Worm (Caenorhabditis elegans) whole organism, L1 larva: ENCODE measurements around the gene F56A11.4.
A peak's percentile ranks its signal among the peaks of the same experiment; 100 is the strongest.

Source experiments
- C04F5.9 ChIP-seq: sonication (generic microtip); optimal IDR thresholded peaks from 2 replicates; lab custom pipeline; 2016; ENCODE audit warnings: missing genetic modification characterization, missing compliant biosample characterization
- alr-1 ChIP-seq: fragments of 200-800 bp; sonication (Bioruptor generic); optimal IDR thresholded peaks from 2 replicates; lab custom pipeline; 2018; ENCODE audit warnings: borderline replicate concordance, mild to moderate bottlenecking, missing genetic modification characterization, missing compliant biosample characterization
- ama-1 ChIP-seq: fragments of 150-350 bp; optimal IDR thresholded peaks from 2 replicates; lab custom pipeline; 2014
- ceh-63 ChIP-seq: fragments of 200-800 bp; sonication (Bioruptor generic); optimal IDR thresholded peaks from 2 replicates; lab custom pipeline; 2018; ENCODE audit warnings: mild to moderate bottlenecking, missing genetic modification characterization, missing compliant biosample characterization
- ceh-82 ChIP-seq, 3 experiments: fragments of 150-350 bp in 1 of 3; sonication (generic microtip) in 2 of 3; optimal IDR thresholded peaks; 2 replicates each; lab custom pipeline; 2014 to 2017; ENCODE audit warnings: missing biosample characterization in 3 of 3, missing genetic modification characterization in 3 of 3
- ceh-88 ChIP-seq: fragments of 200-800 bp; sonication (Bioruptor generic); IDR thresholded peaks from 2 replicates; pipeline ENCODE4 v1.3.6; 2022; ENCODE audit warnings: missing genetic modification characterization, missing compliant biosample characterization
- ceh-90 ChIP-seq: sonication (generic microtip); optimal IDR thresholded peaks from 2 replicates; lab custom pipeline; 2016; ENCODE audit warnings: missing genetic modification characterization, missing compliant biosample characterization
- efl-1 ChIP-seq, 4 experiments: fragments of 150-350 bp; optimal IDR thresholded peaks in 3 of 4; peaks in 1 of 4; 1 replicate in 1 of 4; 2 replicates in 3 of 4; lab custom pipeline; 2014; ENCODE audit warnings: missing biosample characterization in 2 of 4, missing genetic modification characterization in 2 of 4, missing genetic modification reagents in 2 of 4
- efl-3 ChIP-seq: fragments of 200-800 bp; sonication (Bioruptor generic); optimal IDR thresholded peaks from 2 replicates; lab custom pipeline; 2018; ENCODE audit warnings: mild to moderate bottlenecking, missing genetic modification characterization, missing compliant biosample characterization
- elt-2 ChIP-seq: sonication (generic microtip); optimal IDR thresholded peaks from 2 replicates; lab custom pipeline; 2016; ENCODE audit warnings: missing genetic modification characterization, mild to moderate bottlenecking, inconsistent platforms, missing compliant biosample characterization, missing genetic modification reagents
- elt-3 ChIP-seq, 6 experiments: fragments of 150-350 bp in 1 of 6; sonication (generic microtip); optimal IDR thresholded peaks; 2 replicates each; lab custom pipeline; 2017 to 2018; ENCODE audit warnings: missing biosample characterization in 6 of 6, missing genetic modification characterization in 6 of 6, inconsistent platforms in 1 of 6
- ets-5 ChIP-seq: fragments of 200-800 bp; sonication (Bioruptor generic); IDR thresholded peaks from 2 replicates; pipeline ENCODE4 v1.3.6; 2022; ENCODE audit warnings: missing genetic modification characterization, missing compliant biosample characterization
- fkh-10 ChIP-seq: sonication (generic microtip); optimal IDR thresholded peaks from 2 replicates; lab custom pipeline; 2017; ENCODE audit warnings: missing biosample characterization, missing genetic modification reagents, missing genetic modification characterization
- fkh-8 ChIP-seq: sonication (generic microtip); optimal IDR thresholded peaks from 2 replicates; lab custom pipeline; 2016; ENCODE audit warnings: mild to moderate bottlenecking, missing genetic modification characterization, missing compliant biosample characterization
- fos-1 ChIP-seq: fragments of 150-350 bp; optimal IDR thresholded peaks from 2 replicates; lab custom pipeline; 2014; ENCODE audit warnings: missing biosample characterization, missing genetic modification characterization
- grh-1 ChIP-seq: fragments of 200-800 bp; sonication (Bioruptor generic); IDR thresholded peaks from 2 replicates; pipeline ENCODE4 v1.3.6; 2022; ENCODE audit warnings: missing genetic modification reagents, missing genetic modification characterization, missing compliant biosample characterization
- hpl-2 ChIP-seq: fragments of 150-350 bp; optimal IDR thresholded peaks from 2 replicates; lab custom pipeline; 2014; ENCODE audit warnings: missing biosample characterization, missing genetic modification reagents, missing genetic modification characterization
- irx-1 ChIP-seq: sonication (generic microtip); optimal IDR thresholded peaks from 2 replicates; lab custom pipeline; 2016; ENCODE audit warnings: missing genetic modification characterization, missing compliant biosample characterization
- isw-1 ChIP-seq: fragments of 200-800 bp; sonication (Bioruptor generic); IDR thresholded peaks from 2 replicates; pipeline ENCODE4 v1.3.6; 2022; ENCODE audit warnings: missing genetic modification characterization, missing compliant biosample characterization
- jun-1 ChIP-seq: fragments of 150-350 bp; optimal IDR thresholded peaks from 2 replicates; lab custom pipeline; 2014; ENCODE audit warnings: missing biosample characterization, missing genetic modification reagents, missing genetic modification characterization
- lin-13 ChIP-seq: fragments of 150-350 bp; optimal IDR thresholded peaks from 2 replicates; lab custom pipeline; 2014; ENCODE audit warnings: missing biosample characterization, missing genetic modification reagents, missing genetic modification characterization
- lin-14 ChIP-seq: fragments of 200-800 bp; sonication (Bioruptor generic); optimal IDR thresholded peaks from 2 replicates; lab custom pipeline; 2018; ENCODE audit warnings: mild to moderate bottlenecking, missing genetic modification characterization, moderate library complexity, missing compliant biosample characterization
- lsy-2 ChIP-seq, 2 experiments: fragments of 150-350 bp; optimal IDR thresholded peaks; 2 replicates each; lab custom pipeline; 2014; ENCODE audit warnings: missing biosample characterization in 2 of 2, missing genetic modification characterization in 2 of 2
- mep-1 ChIP-seq: fragments of 150-350 bp; optimal IDR thresholded peaks from 2 replicates; lab custom pipeline; 2014; ENCODE audit warnings: missing biosample characterization, missing genetic modification characterization
- nhr-20 ChIP-seq: sonication (generic microtip); optimal IDR thresholded peaks from 2 replicates; lab custom pipeline; 2016; ENCODE audit warnings: mild to moderate bottlenecking, missing genetic modification characterization, missing compliant biosample characterization
- nhr-28 ChIP-seq: fragments of 150-350 bp; optimal IDR thresholded peaks from 2 replicates; lab custom pipeline; 2014; ENCODE audit warnings: missing biosample characterization, missing genetic modification characterization
- nhr-71 ChIP-seq: sonication (generic microtip); optimal IDR thresholded peaks from 2 replicates; lab custom pipeline; 2016; ENCODE audit warnings: mild to moderate bottlenecking, missing genetic modification characterization, moderate library complexity, missing compliant biosample characterization
- nhr-84 ChIP-seq: sonication (generic microtip); optimal IDR thresholded peaks from 2 replicates; lab custom pipeline; 2017; ENCODE audit warnings: missing biosample characterization, missing genetic modification characterization
- nhr-85 ChIP-seq: sonication (generic microtip); peaks from one replicate; lab custom pipeline; 2016; ENCODE audit warnings: missing genetic modification characterization, inconsistent platforms, missing compliant biosample characterization
- nhr-90 ChIP-seq: sonication (generic microtip); optimal IDR thresholded peaks from 2 replicates; lab custom pipeline; 2016; ENCODE audit warnings: mild to moderate bottlenecking, missing genetic modification characterization, missing compliant biosample characterization; ENCODE audit not compliant: poor library complexity
- pag-3 ChIP-seq: sonication (generic microtip); optimal IDR thresholded peaks from 2 replicates; lab custom pipeline; 2017; ENCODE audit warnings: missing genetic modification characterization, mild to moderate bottlenecking, missing compliant biosample characterization, antibody characterized with exemption, borderline replicate concordance; ENCODE audit not compliant: insufficient read depth
- pqm-1 ChIP-seq: sonication (generic microtip); optimal IDR thresholded peaks from 3 replicates; lab custom pipeline; 2017; ENCODE audit warnings: missing biosample characterization, missing genetic modification characterization
- snpc-4 ChIP-seq: fragments of 150-350 bp; optimal IDR thresholded peaks from 2 replicates; lab custom pipeline; 2014; ENCODE audit warnings: missing biosample characterization, missing genetic modification characterization
- unc-130 ChIP-seq: fragments of 150-350 bp; optimal IDR thresholded peaks from 2 replicates; lab custom pipeline; 2017; ENCODE audit warnings: missing biosample characterization, missing genetic modification characterization, inconsistent platforms
- unc-86 ChIP-seq: sonication (generic microtip); optimal IDR thresholded peaks from 2 replicates; lab custom pipeline; 2016; ENCODE audit warnings: missing genetic modification characterization, missing compliant biosample characterization
- vab-15 ChIP-seq: sonication (generic microtip); optimal IDR thresholded peaks from 2 replicates; lab custom pipeline; 2017; ENCODE audit warnings: missing genotype, mild to moderate bottlenecking, missing genetic modification characterization, missing compliant biosample characterization
- zag-1 ChIP-seq: fragments of 150-350 bp; optimal IDR thresholded peaks from 2 replicates; lab custom pipeline; 2014; ENCODE audit warnings: missing biosample characterization, missing genetic modification characterization
- ztf-11 ChIP-seq, 2 experiments: sonication (generic microtip); optimal IDR thresholded peaks; 2 replicates each; lab custom pipeline; 2016 to 2017; ENCODE audit warnings: missing genetic modification characterization in 2 of 2, missing biosample characterization in 1 of 2, missing compliant biosample characterization in 1 of 2
- ztf-4 ChIP-seq: fragments of 150-350 bp; optimal IDR thresholded peaks from 2 replicates; lab custom pipeline; 2014; ENCODE audit warnings: missing biosample characterization, missing genetic modification characterization

The F56A11.4 gene

ce11 chrIV:523595-523994 lies 24.5 kb upstream of the F56A11.4 start, which contains the start of gene asm-3:
asm-3 (minus strand) TSS chrIV:523809.
- TF ChIP-seq efl-1 (optimal IDR thresholded peaks at IDR 0.05; lab: Kevin White, UChicago) (no peak), efl-1 (GFP tag; optimal IDR thresholded peaks at IDR 0.05 in 1 of 2; lab: Kevin White, UChicago) (peak in 1 of 2 experiments; percentile 80), elt-2 (peak; percentile 20), nhr-28 (tag; lab: Kevin White, UChicago) (no peak), alr-1 (tag; lab: Kevin White, UChicago) (no peak)

DNA sequence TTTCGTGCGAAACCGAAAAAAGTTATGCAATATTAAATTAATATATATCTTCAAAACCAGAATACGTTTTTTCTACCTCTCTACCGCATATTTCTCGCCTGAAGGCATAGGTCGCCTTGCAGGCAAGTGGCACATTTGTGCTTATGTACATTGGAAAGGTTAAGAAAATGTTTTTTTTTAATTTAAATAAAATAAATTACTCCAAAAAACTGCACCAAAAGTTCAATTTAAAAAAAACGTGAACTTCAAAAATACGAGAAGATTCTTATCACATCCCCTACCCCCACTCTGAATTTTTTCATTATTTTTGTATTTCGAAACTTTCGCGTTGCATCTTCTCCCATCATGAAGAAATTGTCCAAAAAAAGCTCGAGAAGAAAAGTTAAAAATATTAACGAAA lies 23.7 kb upstream of the F56A11.4 start, which contains the start of gene W03G1.2:
TSS of gene W03G1.2 (plus strand) at position 301 of the 400 bp plus-strand sequence.
- TF ChIP-seq lsy-2 (tag; optimal IDR thresholded peaks at IDR 0.05; lab: Kevin White, UChicago), result no peak
- TF ChIP-seq, all 84 proteins: peak for 0

DNA sequence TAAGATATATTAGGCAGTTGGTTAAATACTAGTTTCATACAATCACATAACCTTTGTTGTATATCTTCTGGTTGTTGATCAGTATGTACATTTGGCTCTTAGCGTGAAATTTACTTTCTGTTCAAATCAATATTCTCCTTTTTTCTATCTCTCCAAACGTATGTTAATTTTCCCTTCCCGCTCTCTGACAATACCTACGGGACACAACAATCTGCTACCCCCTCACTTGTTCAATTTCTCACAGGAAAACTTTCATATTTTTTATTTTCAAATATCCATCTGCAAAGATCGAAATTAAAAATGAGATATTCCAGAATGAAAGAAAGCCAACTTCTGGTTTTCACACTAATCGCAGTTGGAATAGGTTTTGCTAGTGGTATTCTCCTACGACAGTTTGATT lies 16.3 kb upstream of the F56A11.4 start, which contains the start of gene glt-7:
TSS of gene glt-7 (plus strand) at position 301 of the 400 bp plus-strand sequence.
- TF ChIP-seq efl-1 (optimal IDR thresholded peaks at IDR 0.05; lab: Kevin White, UChicago) (no peak), efl-1 (GFP tag; optimal IDR thresholded peaks at IDR 0.05 in 1 of 2; lab: Kevin White, UChicago) (peak in 1 of 2 experiments; percentile 64), ztf-4 (no peak)

DNA sequence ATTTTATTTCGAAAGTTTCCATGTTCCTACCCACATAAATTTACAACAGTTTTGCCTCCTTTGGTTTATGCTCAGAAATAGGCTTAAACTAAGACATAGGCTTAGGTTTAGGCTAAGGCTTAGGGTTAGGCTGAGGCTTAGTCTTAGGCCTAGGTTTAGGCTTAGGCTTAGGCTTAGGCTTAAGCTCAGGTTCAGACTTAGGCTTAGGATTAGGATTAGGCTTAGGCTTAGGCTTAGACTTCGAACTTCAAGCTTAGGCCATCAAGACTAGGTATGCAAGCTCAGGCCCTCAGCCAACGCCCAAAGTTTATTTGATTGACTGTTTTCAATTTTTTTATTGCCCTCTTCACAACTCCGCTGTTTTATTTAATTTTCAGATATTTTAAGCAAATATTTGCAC lies 2.2 kb upstream of the F56A11.4 start:
- TF ChIP-seq C04F5.9 (tag; lab: Kevin White, UChicago) (no peak), fkh-10 (no peak), lin-13 (GFP tag; lab: Kevin White, UChicago) (no peak), zag-1 (no peak), pqm-1 (tag; lab: Kevin White, UChicago) (no peak), ceh-82 (tag; optimal IDR thresholded peaks at IDR 0.05; lab: Kevin White, UChicago) (no peak), fkh-8 (no peak), lin-14 (GFP tag; lab: Kevin White, UChicago) (no peak), nhr-71 (no peak), pag-3 (tag; lab: Kevin White, UChicago) (no peak), unc-130 (tag; lab: Kevin White, UChicago) (no peak), snpc-4 (tag; lab: Kevin White, UChicago) (no peak), ceh-63 (GFP tag; lab: Kevin White, UChicago) (no peak)

- TF ChIP-seq elt-3 (tag; optimal IDR thresholded peaks at IDR 0.05; lab: Kevin White, UChicago) (no peak), elt-2 (peak; percentile 88)
Observed at ce11 chrIV:551923-552322, 3.8 kb downstream of the F56A11.4 start.

DNA sequence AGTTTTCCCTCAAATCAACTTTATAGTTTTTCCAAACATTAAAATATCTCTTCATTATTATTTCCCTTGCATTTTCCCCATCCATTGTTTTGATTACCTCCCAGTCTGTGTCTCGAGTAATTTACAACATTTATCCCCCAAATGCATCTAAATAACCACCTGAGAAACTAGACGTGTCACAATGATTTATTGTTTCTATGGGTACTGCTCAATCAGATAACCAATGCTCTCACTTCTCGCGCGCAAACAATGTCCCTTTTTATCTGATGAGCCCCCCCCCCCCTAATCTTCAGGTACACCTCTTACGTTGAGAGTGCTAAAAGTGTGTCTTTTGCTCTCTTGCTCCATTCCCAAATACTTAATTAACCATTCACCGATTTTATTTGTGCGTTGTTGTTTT lies 5.9 kb downstream of the F56A11.4 start:
- TF ChIP-seq snpc-4 (tag; lab: Kevin White, UChicago) (no peak), vab-15 (tag; lab: Kevin White, UChicago) (no peak), elt-2 (no peak), irx-1 (no peak), lin-13 (GFP tag; lab: Kevin White, UChicago) (no peak), lsy-2 (tag; optimal IDR thresholded peaks at IDR 0.05; lab: Kevin White, UChicago) (no peak), nhr-28 (tag; lab: Kevin White, UChicago) (no peak), hpl-2 (GFP tag; lab: Kevin White, UChicago) (no peak), unc-86 (tag; lab: Kevin White, UChicago) (no peak), nhr-85 (tag; lab: Kevin White, UChicago) (no peak), pqm-1 (tag; lab: Kevin White, UChicago) (no peak), nhr-71 (no peak), ztf-11 (tag; optimal IDR thresholded peaks at IDR 0.05; lab: Kevin White, UChicago) (no peak), jun-1 (tag; lab: Kevin White, UChicago) (no peak)

- no peak for TF ChIP-seq mep-1 (tag; lab: Kevin White, UChicago)
- no peak for TF ChIP-seq fos-1 (tag; lab: Kevin White, UChicago)
- TF ChIP-seq nhr-20 (tag; lab: Kevin White, UChicago), result no peak
- TF ChIP-seq ets-5 (GFP tag; lab: Robert Waterston, UW), result no peak
- no peak for TF ChIP-seq pqm-1 (tag; lab: Kevin White, UChicago)
- TF ChIP-seq isw-1 (GFP tag; lab: Robert Waterston, UW), result no peak
- no peak for TF ChIP-seq irx-1
- no peak for TF ChIP-seq nhr-90 (tag; lab: Kevin White, UChicago)
- no peak for TF ChIP-seq efl-3 (GFP tag; lab: Kevin White, UChicago)
- no peak for TF ChIP-seq fkh-10
- TF ChIP-seq ceh-88 (GFP tag; lab: Robert Waterston, UW), result no peak
- no peak for TF ChIP-seq grh-1 (GFP tag; lab: Robert Waterston, UW)
- no peak for TF ChIP-seq pag-3 (tag; lab: Kevin White, UChicago)
- TF ChIP-seq ama-1 (lab: Kevin White, UChicago), result no peak
- no peak for TF ChIP-seq ceh-90 (tag; lab: Kevin White, UChicago)
- TF ChIP-seq nhr-84, result no peak
- no peak for TF ChIP-seq nhr-71
Observed at ce11 chrIV:558735-559284, 10.7 kb downstream of the F56A11.4 start, which contains the start of gene efn-4. efn-4 (plus strand) TSS chrIV:559234.
